Worm (Caenorhabditis elegans) whole organism, L2 larva: ENCODE results near the gene Y55D9A.2.

Experiments
- R02D3.7 ChIP-seq: fragments of 150-350 bp; optimal IDR thresholded peaks from 2 replicates; lab custom pipeline; 2014; ENCODE audit warnings: missing biosample characterization, missing genetic modification characterization
- alr-1 ChIP-seq: fragments of 150-350 bp; optimal IDR thresholded peaks from 2 replicates; lab custom pipeline; 2014; ENCODE audit warnings: missing biosample characterization, missing genetic modification characterization
- aly-2 ChIP-seq: fragments of 150-350 bp; optimal IDR thresholded peaks from 2 replicates; lab custom pipeline; 2014; ENCODE audit warnings: missing biosample characterization, missing genetic modification characterization
- blmp-1 ChIP-seq: sonication (generic microtip); optimal IDR thresholded peaks from 2 replicates; lab custom pipeline; 2017; ENCODE audit warnings: missing genetic modification characterization, mild to moderate bottlenecking, missing compliant biosample characterization, antibody characterized with exemption, moderate library complexity; ENCODE audit not compliant: insufficient read depth
- egl-27 ChIP-seq: sonication (generic microtip); optimal IDR thresholded peaks from 3 replicates; lab custom pipeline; 2017; ENCODE audit warnings: missing biosample characterization, missing genetic modification reagents, missing genetic modification characterization
- lin-13 ChIP-seq: fragments of 150-350 bp; optimal IDR thresholded peaks from 2 replicates; lab custom pipeline; 2014; ENCODE audit warnings: missing biosample characterization, missing genetic modification reagents, missing genetic modification characterization
- nhr-11 ChIP-seq: fragments of 150-350 bp; optimal IDR thresholded peaks from 2 replicates; lab custom pipeline; 2014; ENCODE audit warnings: missing biosample characterization, missing genetic modification characterization
- nhr-237 ChIP-seq: fragments of 150-350 bp; optimal IDR thresholded peaks from 2 replicates; lab custom pipeline; 2014; ENCODE audit warnings: missing biosample characterization, missing genetic modification characterization
- unc-39 ChIP-seq: fragments of 150-350 bp; optimal IDR thresholded peaks from 2 replicates; lab custom pipeline; 2014; ENCODE audit warnings: missing biosample characterization, missing genetic modification characterization
- unc-62 ChIP-seq: fragments of 150-350 bp; optimal IDR thresholded peaks from 2 replicates; lab custom pipeline; 2014; ENCODE audit warnings: missing biosample characterization, missing genetic modification reagents, missing genetic modification characterization
- zag-1 ChIP-seq: fragments of 150-350 bp; optimal IDR thresholded peaks from 2 replicates; lab custom pipeline; 2014; ENCODE audit warnings: missing biosample characterization, missing genetic modification characterization
- ztf-1 ChIP-seq: fragments of 200-800 bp; sonication (Bioruptor generic); conservative IDR thresholded peaks from 2 replicates; pipeline ENCODE4 v1.3.6; 2022; ENCODE audit warnings: missing genetic modification characterization, missing compliant biosample characterization
- ztf-11 ChIP-seq: sonication (generic microtip); optimal IDR thresholded peaks from 2 replicates; lab custom pipeline; 2017; ENCODE audit warnings: missing biosample characterization, missing genetic modification characterization

ce11 chrIV:12650597-12650996 lies 45.4 kb upstream of the Y55D9A.2 start:
- TF ChIP-seq blmp-1 (tag; lab: Kevin White, UChicago): no peak
- no peak for TF ChIP-seq nhr-11
- TF ChIP-seq ztf-1: no peak
- no peak for TF ChIP-seq unc-39 (tag; lab: Kevin White, UChicago)
- no peak for TF ChIP-seq nhr-237 (tag; lab: Kevin White, UChicago)
- TF ChIP-seq aly-2: no peak
- no peak for TF ChIP-seq zag-1
- TF ChIP-seq alr-1 (tag; lab: Kevin White, UChicago): no peak
- TF ChIP-seq egl-27 (tag; lab: Kevin White, UChicago): no peak
- TF ChIP-seq ztf-11 (tag; lab: Kevin White, UChicago): no peak
- no peak for TF ChIP-seq lin-13 (GFP tag; lab: Kevin White, UChicago)
- TF ChIP-seq unc-62 (GFP tag; lab: Kevin White, UChicago): no peak
- TF ChIP-seq R02D3.7: no peak
